Worm (Caenorhabditis elegans): Measurements from ENCODE around the gene F11C7.2.

Gene F11C7.2

DNA sequence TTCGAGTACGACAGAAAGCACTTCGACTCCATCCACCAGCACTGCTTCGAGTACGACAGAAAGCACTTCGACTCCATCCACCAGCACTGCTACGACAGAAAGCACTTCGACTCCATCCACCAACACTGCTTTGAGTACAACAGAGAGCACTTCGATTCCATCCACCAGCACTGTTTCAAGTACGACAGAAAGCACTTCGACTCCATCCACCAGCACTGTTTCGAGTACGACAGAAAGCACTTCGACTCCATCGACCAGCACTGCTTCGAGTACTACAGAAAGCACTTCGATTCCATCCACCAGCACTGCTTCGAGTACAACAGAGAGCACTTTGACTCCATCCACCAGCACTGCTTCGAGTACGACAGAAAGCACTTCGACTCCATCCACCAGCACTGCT lies 48.6 kb downstream of the F11C7.2 start:
- TF ChIP-seq F44E2.7 (GFP tag; IDR thresholded peaks at IDR 0.05) = peak; percentile 56; the same call in 1 of the 2 replicates
- TF ChIP-seq vab-7 (GFP tag; IDR thresholded peaks at IDR 0.05) = peak; percentile 29; the same call in 1 of the 2 replicates
- 0 out of 2 replicates have a peak, but pooled peaks have one; percentile 61 for TF ChIP-seq saeg-2 (GFP tag; IDR thresholded peaks at IDR 0.05)
- peak; percentile 32; the same call in 1 of the 2 replicates for TF ChIP-seq set-16 (GFP tag; IDR thresholded peaks at IDR 0.05)
- peak; percentile 72; the same call in 1 of the 2 replicates for TF ChIP-seq D1046.2 (GFP tag; IDR thresholded peaks at IDR 0.05)
- TF ChIP-seq php-3 (GFP tag; IDR thresholded peaks at IDR 0.05) = peak; percentile 69

DNA sequence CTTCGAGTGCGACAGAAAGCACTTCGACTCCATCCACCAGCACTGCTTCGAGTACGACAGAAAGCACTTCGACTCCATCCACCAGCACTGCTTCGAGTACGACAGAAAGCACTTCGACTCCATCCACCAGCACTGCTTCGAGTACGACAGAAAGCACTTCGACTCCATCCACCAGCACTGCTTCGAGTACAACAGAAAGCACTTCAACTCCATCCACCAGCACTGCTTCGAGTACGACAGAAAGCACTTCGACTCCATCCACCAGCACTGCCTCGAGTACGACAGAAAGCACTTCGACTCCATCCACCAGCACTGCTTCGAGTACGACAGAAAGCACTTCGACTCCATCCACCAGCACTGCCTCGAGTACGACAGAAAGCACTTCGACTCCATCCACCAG lies 50.6 kb downstream of the F11C7.2 start:
- peak; percentile 53 for TF ChIP-seq lim-7 (GFP tag; IDR thresholded peaks at IDR 0.05)
